Fruit fly (Drosophila melanogaster): ENCODE measurements around the gene pelo.

Gene pelo

dm6 chr2L:9699615-9700014, 995 bp upstream of the pelo start, which contains the start of gene hoip:
hoip (plus strand) TSS chr2L:9699791.
- no peak for TF ChIP-seq CG8478 (optimal IDR thresholded peaks at IDR 0.05)
- no peak for TF ChIP-seq psq (optimal IDR thresholded peaks at IDR 0.05)
- no peak for TF ChIP-seq Dll (optimal IDR thresholded peaks at IDR 0.05)
- TF ChIP-seq pan (optimal IDR thresholded peaks at IDR 0.05) = no peak
- TF ChIP-seq EcR (GFP tag; optimal IDR thresholded peaks at IDR 0.05) = no peak
- TF ChIP-seq usp (GFP tag; optimal IDR thresholded peaks at IDR 0.05) = no peak

dm6 chr2L:9703000-9703399, 2.4 kb downstream of the pelo start:
- TF ChIP-seq EcR (GFP tag; optimal IDR thresholded peaks at IDR 0.05) (no peak), CG8478 (optimal IDR thresholded peaks at IDR 0.05) (no peak), pan (optimal IDR thresholded peaks at IDR 0.05) (no peak), Dll (optimal IDR thresholded peaks at IDR 0.05) (no peak), psq (optimal IDR thresholded peaks at IDR 0.05) (no peak), usp (GFP tag; optimal IDR thresholded peaks at IDR 0.05) (no peak)

DNA sequence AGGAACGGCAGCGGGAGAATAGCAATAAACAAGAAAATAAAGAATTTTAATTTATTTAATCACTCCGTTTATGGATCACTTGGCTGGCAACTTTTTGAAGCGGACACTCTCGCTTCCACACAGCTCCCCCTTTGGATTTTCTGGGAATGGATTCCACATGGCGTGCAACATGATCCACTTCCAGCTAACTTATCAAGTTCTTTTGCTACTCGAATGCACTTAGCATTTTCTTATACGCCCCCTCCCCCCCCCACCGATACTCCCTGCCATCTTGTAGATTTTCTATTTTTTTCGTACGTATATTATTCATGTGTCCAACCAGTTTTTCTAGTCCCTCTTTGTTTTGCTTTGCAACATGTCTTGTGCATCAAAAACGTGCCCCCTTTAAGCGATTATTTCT, 3.7 kb downstream of the pelo start:
- TF ChIP-seq Dll (optimal IDR thresholded peaks at IDR 0.05) (no peak), CG8478 (optimal IDR thresholded peaks at IDR 0.05) (no peak), EcR (GFP tag; optimal IDR thresholded peaks at IDR 0.05) (no peak), pan (optimal IDR thresholded peaks at IDR 0.05) (no peak), usp (GFP tag; optimal IDR thresholded peaks at IDR 0.05) (no peak), psq (optimal IDR thresholded peaks at IDR 0.05) (no peak)

DNA sequence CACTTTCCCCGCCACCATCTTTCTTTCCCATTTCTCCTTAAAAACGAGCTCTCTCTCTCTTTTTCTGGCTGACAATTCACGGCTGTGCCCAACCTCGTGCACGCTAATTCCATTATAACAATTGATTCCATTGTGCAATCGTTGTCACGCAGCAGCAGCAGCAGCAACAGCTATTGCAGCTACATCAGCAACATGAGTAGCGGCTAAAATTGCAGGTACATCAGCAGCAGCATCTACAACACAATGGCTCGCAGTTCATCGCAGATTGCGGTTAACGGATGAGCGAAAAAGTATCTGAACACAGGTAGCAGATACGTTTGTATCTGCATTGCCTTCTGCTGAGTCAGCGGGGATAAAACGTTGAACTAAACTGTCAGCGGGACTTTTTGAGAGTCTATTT, 4.7 kb downstream of the pelo start:
- no peak for TF ChIP-seq Dll (optimal IDR thresholded peaks at IDR 0.05)
- no peak for TF ChIP-seq EcR (GFP tag; optimal IDR thresholded peaks at IDR 0.05)
- TF ChIP-seq pan (optimal IDR thresholded peaks at IDR 0.05) = no peak
- TF ChIP-seq CG8478 (optimal IDR thresholded peaks at IDR 0.05) = no peak
- TF ChIP-seq usp (GFP tag; optimal IDR thresholded peaks at IDR 0.05) = no peak
- TF ChIP-seq psq (optimal IDR thresholded peaks at IDR 0.05) = no peak

DNA sequence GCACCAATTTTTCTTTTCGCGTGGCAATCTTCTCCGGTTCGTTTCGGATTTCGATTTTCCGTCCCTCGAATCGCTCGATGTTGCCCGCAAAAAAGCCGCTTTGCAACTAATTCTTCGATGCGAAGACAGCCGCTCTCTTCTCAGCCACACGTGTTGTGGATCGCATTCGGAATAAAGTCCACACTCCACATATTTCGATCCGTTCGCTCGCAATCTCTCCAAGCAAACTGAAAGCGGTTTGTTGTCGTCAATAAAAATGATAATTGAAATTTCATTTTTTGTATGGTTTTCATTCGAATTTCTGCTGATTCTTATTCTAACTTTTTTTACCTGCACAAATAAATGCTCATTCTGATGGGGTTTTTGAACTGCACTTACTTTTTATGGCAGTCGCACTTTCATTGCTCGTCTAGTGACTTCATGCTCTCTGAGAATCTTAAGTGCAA, 5.3 kb downstream of the pelo start, which contains the start of gene CG31710:
TSS of gene CG31710 (minus strand) at position 83 of the 446 bp plus-strand sequence.
- no peak for TF ChIP-seq psq (optimal IDR thresholded peaks at IDR 0.05)

- TF ChIP-seq usp (GFP tag; optimal IDR thresholded peaks at IDR 0.05) = no peak
- TF ChIP-seq Dll (optimal IDR thresholded peaks at IDR 0.05) = no peak
- TF ChIP-seq CG8478 (optimal IDR thresholded peaks at IDR 0.05) = no peak
- TF ChIP-seq psq (optimal IDR thresholded peaks at IDR 0.05) = no peak
Observed at dm6 chr2L:9707103-9707502, 6.5 kb downstream of the pelo start.

dm6 chr2L:9707514-9708094, 7.0 kb downstream of the pelo start:
- no peak for TF ChIP-seq EcR (GFP tag; optimal IDR thresholded peaks at IDR 0.05)
- no peak for TF ChIP-seq CG8478 (optimal IDR thresholded peaks at IDR 0.05)
- TF ChIP-seq psq (optimal IDR thresholded peaks at IDR 0.05) = no peak
- TF ChIP-seq Dll (optimal IDR thresholded peaks at IDR 0.05) = no peak
- no peak for TF ChIP-seq usp (GFP tag; optimal IDR thresholded peaks at IDR 0.05)
- no peak for TF ChIP-seq pan (optimal IDR thresholded peaks at IDR 0.05)

- TF ChIP-seq EcR (GFP tag; optimal IDR thresholded peaks at IDR 0.05) (no peak), CG8478 (optimal IDR thresholded peaks at IDR 0.05) (no peak), psq (optimal IDR thresholded peaks at IDR 0.05) (no peak), usp (GFP tag; optimal IDR thresholded peaks at IDR 0.05) (no peak), pan (optimal IDR thresholded peaks at IDR 0.05) (no peak), Dll (optimal IDR thresholded peaks at IDR 0.05) (no peak)
Observed at dm6 chr2L:9711107-9711585, 10.5 kb downstream of the pelo start, which contains the start of gene CG4364. CG4364 (minus strand) TSS chr2L:9711271.

DNA sequence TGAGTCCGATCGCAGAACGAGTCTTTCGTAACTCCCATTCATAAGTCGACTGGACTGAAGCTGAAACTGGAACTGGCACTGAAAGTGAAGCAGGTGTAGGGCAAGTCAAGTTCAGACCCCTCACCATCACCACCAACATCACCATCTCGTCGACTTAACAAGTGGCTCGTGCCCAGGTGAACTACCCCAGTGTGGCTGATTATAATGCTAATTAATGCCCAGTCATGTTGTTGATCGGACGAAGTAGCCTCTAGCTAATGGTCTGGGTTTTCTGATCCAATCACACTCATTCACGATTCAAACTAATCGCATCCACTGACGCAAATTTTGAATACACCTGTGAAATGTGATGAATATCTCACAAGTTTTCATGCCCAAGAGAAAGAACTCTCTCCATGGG, 28.2 kb downstream of the pelo start:
- TF ChIP-seq psq (optimal IDR thresholded peaks at IDR 0.05) = no peak

- TF ChIP-seq EcR (GFP tag; optimal IDR thresholded peaks at IDR 0.05) (no peak), psq (optimal IDR thresholded peaks at IDR 0.05) (no peak), CG8478 (optimal IDR thresholded peaks at IDR 0.05) (no peak), pan (optimal IDR thresholded peaks at IDR 0.05) (no peak), usp (GFP tag; optimal IDR thresholded peaks at IDR 0.05) (no peak)
Observed at dm6 chr2L:9729618-9730284, 29.1 kb downstream of the pelo start, which contains the start of gene CG13116. CG13116 (plus strand) TSS chr2L:9729940.

DNA sequence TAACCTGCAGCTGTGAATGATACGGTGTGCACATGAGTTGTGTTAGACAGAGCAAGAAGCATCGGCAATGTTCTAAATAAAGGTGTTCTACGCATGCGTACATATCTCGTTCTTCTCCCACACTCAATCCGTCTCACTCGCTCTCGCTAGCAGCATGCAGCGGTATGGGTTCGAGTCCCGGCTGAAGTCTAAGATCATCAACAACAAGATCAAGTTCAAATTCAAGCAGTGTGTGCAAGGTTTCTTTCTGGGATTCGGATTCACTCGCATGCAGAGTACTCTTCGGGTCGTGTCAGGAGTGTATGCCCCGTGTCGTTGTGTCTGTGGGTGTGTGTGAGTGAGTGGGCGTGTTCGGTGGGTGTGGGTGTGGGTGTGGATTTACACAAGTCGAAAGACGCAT, 30.7 kb downstream of the pelo start:
- no peak for TF ChIP-seq Dll (optimal IDR thresholded peaks at IDR 0.05)
- TF ChIP-seq CG8478 (optimal IDR thresholded peaks at IDR 0.05) = no peak
- TF ChIP-seq EcR (GFP tag; optimal IDR thresholded peaks at IDR 0.05) = no peak

DNA sequence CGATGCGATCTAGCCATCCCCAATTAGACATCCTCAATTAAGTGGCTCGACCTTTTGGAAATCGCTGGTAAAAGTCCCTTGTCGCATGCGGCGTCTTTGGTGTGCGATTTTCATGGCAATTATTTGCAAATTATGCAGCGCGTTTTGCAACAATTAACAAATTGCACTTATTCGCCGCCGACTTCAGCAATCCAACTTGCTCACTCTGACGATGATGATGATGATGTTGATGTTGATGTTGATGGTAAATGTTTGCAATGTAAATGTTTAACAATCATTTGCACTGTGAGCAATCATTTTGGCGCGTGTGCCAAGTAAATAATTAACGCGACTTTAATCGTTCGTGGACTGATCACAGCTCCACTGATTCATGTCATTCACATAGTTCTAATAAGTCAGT, 33.5 kb downstream of the pelo start:
- TF ChIP-seq EcR (GFP tag; optimal IDR thresholded peaks at IDR 0.05) (no peak), pan (optimal IDR thresholded peaks at IDR 0.05) (no peak)

DNA sequence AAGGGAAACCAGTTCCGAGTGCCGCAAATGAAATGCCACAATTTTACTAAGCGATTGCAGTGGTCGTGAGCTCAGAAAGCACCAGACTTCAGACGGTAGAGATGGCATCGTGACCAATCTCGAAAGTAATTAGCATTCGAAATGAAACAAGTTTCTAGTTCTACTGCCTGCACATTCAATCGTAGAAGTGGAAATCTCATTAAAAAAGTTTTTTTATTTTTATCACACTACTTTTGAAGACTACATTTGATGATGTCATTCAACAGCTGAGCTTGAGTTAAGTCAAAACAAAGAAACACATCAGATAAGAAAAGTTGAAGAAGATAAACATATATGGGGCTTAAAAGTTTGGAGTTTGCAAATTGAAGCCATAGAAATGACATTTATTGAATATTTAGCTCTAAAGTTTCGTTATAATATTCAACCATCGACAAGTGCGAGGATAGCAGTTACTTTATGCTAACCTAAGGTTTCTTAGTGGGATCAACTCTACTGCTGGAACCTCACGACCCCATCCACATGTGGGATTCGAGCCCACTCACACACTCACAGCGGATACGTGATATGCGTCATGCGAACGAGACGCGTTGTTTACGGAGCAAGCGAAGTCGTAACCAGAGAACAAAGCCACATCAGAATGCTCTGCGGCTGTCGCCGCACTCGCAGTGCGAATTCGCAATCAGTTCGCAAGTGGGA, 35.5 kb downstream of the pelo start, which contains the start of gene CG13117:
TSS of gene CG13117 (plus strand) at position 646 of the 696 bp plus-strand sequence.
- no peak for TF ChIP-seq pan (optimal IDR thresholded peaks at IDR 0.05)
